Worm (Caenorhabditis elegans): ENCODE results near the gene Y113G7C.1.

Y113G7C.1 gene

ce11 chrV:20325417-20325816 lies 7.9 kb downstream of the Y113G7C.1 start, which contains the start of gene Y38H6A.1:
Gene Y38H6A.1, plus strand, starts transcription at chrV:20325717.
- TF ChIP-seq tbx-8 (GFP tag; optimal IDR thresholded peaks at IDR 0.05) (no peak), nhr-12 (tag; optimal IDR thresholded peaks at IDR 0.05) (no peak), nhr-28 (tag; optimal IDR thresholded peaks at IDR 0.05) (no peak)

- TF ChIP-seq ces-1 (GFP tag; optimal IDR thresholded peaks at IDR 0.05) (no peak), hlh-1 (tag; optimal IDR thresholded peaks at IDR 0.05) (no peak), nhr-2 (tag; optimal IDR thresholded peaks at IDR 0.05) (no peak), unc-39 (tag; optimal IDR thresholded peaks at IDR 0.05) (no peak), elt-3 (tag; optimal IDR thresholded peaks at IDR 0.05) (no peak), sem-2 (GFP tag; optimal IDR thresholded peaks at IDR 0.05) (no peak), bed-3 (GFP tag; optimal IDR thresholded peaks at IDR 0.05) (no peak), nhr-237 (tag; optimal IDR thresholded peaks at IDR 0.05) (no peak)
Measured at ce11 chrV:20335264-20335663, 17.7 kb downstream of the Y113G7C.1 start, which contains the start of gene Y38H6A.5. Gene Y38H6A.5, minus strand, starts transcription at chrV:20335364.

ce11 chrV:20338020-20338419 lies 20.5 kb downstream of the Y113G7C.1 start:
- no peak for TF ChIP-seq tbx-8 (GFP tag; optimal IDR thresholded peaks at IDR 0.05)
- no peak for TF ChIP-seq ham-2 (GFP tag; optimal IDR thresholded peaks at IDR 0.05)
- no peak for TF ChIP-seq ztf-11 (tag; optimal IDR thresholded peaks at IDR 0.05)
- TF ChIP-seq ces-1 (GFP tag; optimal IDR thresholded peaks at IDR 0.05), result peak; percentile 76

ce11 chrV:20338870-20339269 lies 21.3 kb downstream of the Y113G7C.1 start:
- TF ChIP-seq mls-2 (tag; optimal IDR thresholded peaks at IDR 0.05), result no peak
- TF ChIP-seq bed-3 (GFP tag; optimal IDR thresholded peaks at IDR 0.05), result no peak
- TF ChIP-seq cnd-1 (tag; optimal IDR thresholded peaks at IDR 0.05), result no peak
- TF ChIP-seq sptf-1 (tag; optimal IDR thresholded peaks at IDR 0.05), result no peak
- peak; percentile 74 for TF ChIP-seq ces-1 (GFP tag; optimal IDR thresholded peaks at IDR 0.05)

- TF ChIP-seq ham-2 (GFP tag; optimal IDR thresholded peaks at IDR 0.05) (no peak), lsy-2 (tag; optimal IDR thresholded peaks at IDR 0.05) (no peak), unc-39 (tag; optimal IDR thresholded peaks at IDR 0.05) (no peak), cnd-1 (tag; optimal IDR thresholded peaks at IDR 0.05) (no peak)
Measured at ce11 chrV:20344889-20345288, 27.3 kb downstream of the Y113G7C.1 start, which contains the start of gene Y38H6A.3. Gene Y38H6A.3, plus strand, starts transcription at chrV:20345189.

ce11 chrV:20347625-20348024 lies 30.1 kb downstream of the Y113G7C.1 start:
- TF ChIP-seq sem-2 (GFP tag; optimal IDR thresholded peaks at IDR 0.05) (no peak), lin-32 (GFP tag; optimal IDR thresholded peaks at IDR 0.05) (no peak), zip-8 (tag; optimal IDR thresholded peaks at IDR 0.05) (no peak), M03D4.4 (tag; optimal IDR thresholded peaks at IDR 0.05) (no peak), tbx-8 (GFP tag; optimal IDR thresholded peaks at IDR 0.05) (no peak), mls-2 (tag; optimal IDR thresholded peaks at IDR 0.05) (no peak), nhr-12 (tag; optimal IDR thresholded peaks at IDR 0.05) (no peak), mab-5 (tag; optimal IDR thresholded peaks at IDR 0.05) (no peak)

ce11 chrV:20350382-20350781 lies 32.8 kb downstream of the Y113G7C.1 start:
- TF ChIP-seq flh-1 (GFP tag; optimal IDR thresholded peaks at IDR 0.05) (no peak), unc-39 (tag; optimal IDR thresholded peaks at IDR 0.05) (no peak), blmp-1 (tag; optimal IDR thresholded peaks at IDR 0.05) (no peak), elt-1 (tag; optimal IDR thresholded peaks at IDR 0.05; ENCODE audit: borderline replicate concordance, insufficient read depth) (no peak), unc-62 (GFP tag; optimal IDR thresholded peaks at IDR 0.05) (no peak), hlh-1 (tag; optimal IDR thresholded peaks at IDR 0.05) (no peak), ceh-83 (GFP tag; optimal IDR thresholded peaks at IDR 0.05) (no peak), nhr-76 (tag; optimal IDR thresholded peaks at IDR 0.05) (no peak), sptf-1 (tag; optimal IDR thresholded peaks at IDR 0.05) (no peak), ces-1 (GFP tag; optimal IDR thresholded peaks at IDR 0.05) (no peak), ham-2 (GFP tag; optimal IDR thresholded peaks at IDR 0.05) (no peak), unc-120 (tag; optimal IDR thresholded peaks at IDR 0.05; ENCODE audit: poor library complexity, severe bottlenecking) (no peak), sem-2 (GFP tag; optimal IDR thresholded peaks at IDR 0.05) (no peak), bed-3 (GFP tag; optimal IDR thresholded peaks at IDR 0.05) (no peak), nhr-2 (tag; optimal IDR thresholded peaks at IDR 0.05) (no peak), lin-32 (GFP tag; optimal IDR thresholded peaks at IDR 0.05) (no peak), cnd-1 (tag; optimal IDR thresholded peaks at IDR 0.05) (no peak), M03D4.4 (tag; optimal IDR thresholded peaks at IDR 0.05) (no peak)

Measured in whole organism, mixed stage, embryonic.